Fruit fly (Drosophila melanogaster): ENCODE measurements around the gene CG6650.

The CG6650 gene

dm6 chr3L:13996992-13997391 is 34.3 kb upstream of the CG6650 start, which contains the start of gene CG17361 (continued):
- TF ChIP-seq Awh (GFP tag; IDR thresholded peaks at IDR 0.05) (no peak), CG8924 (tag; optimal IDR thresholded peaks at IDR 0.05) (peak; percentile 23), kay (GFP tag; optimal IDR thresholded peaks at IDR 0.05) (no peak), E2f1 (GFP tag; IDR thresholded peaks at IDR 0.05) (no peak), CG9797 (GFP tag; optimal IDR thresholded peaks at IDR 0.05) (peak; percentile 44), stwl (tag; optimal IDR thresholded peaks at IDR 0.05) (peak; percentile 43), Dp (GFP tag; optimal IDR thresholded peaks at IDR 0.05) (peak; percentile 23), otp (GFP tag; IDR thresholded peaks at IDR 0.05) (no peak), dpn (GFP tag; optimal IDR thresholded peaks at IDR 0.05) (no peak), CG11504 (tag; optimal IDR thresholded peaks at IDR 0.05) (peak; percentile 26), CrebB (tag; optimal IDR thresholded peaks at IDR 0.05) (no peak), tx (GFP tag; optimal IDR thresholded peaks at IDR 0.05) (no peak), CG2202 (tag; optimal IDR thresholded peaks at IDR 0.05) (no peak), nau (GFP tag; optimal IDR thresholded peaks at IDR 0.05) (no peak), MBD-R2 (GFP tag; IDR thresholded peaks at IDR 0.05) (peak; percentile 77), prd (optimal IDR thresholded peaks at IDR 0.05) (no peak), prd (GFP tag; IDR thresholded peaks at IDR 0.05) (no peak), CG13123 (GFP tag; optimal IDR thresholded peaks at IDR 0.05) (no peak), Lhr (GFP tag; optimal IDR thresholded peaks at IDR 0.05) (no peak), Xbp1 (GFP tag; optimal IDR thresholded peaks at IDR 0.05) (no peak), Ssrp (tag; optimal IDR thresholded peaks at IDR 0.05) (no peak), CG18599 (GFP tag; optimal IDR thresholded peaks at IDR 0.05) (no peak), CG12942 (GFP tag; optimal IDR thresholded peaks at IDR 0.05) (no peak), CG18619 (GFP tag; optimal IDR thresholded peaks at IDR 0.05) (no peak), E2f2 (GFP tag; IDR thresholded peaks at IDR 0.05) (peak; percentile 64), CG5180 (GFP tag; optimal IDR thresholded peaks at IDR 0.05) (no peak), repo (GFP tag; optimal IDR thresholded peaks at IDR 0.05) (no peak), CG18262 (tag; optimal IDR thresholded peaks at IDR 0.05) (peak; percentile 18), CG7556 (GFP tag; optimal IDR thresholded peaks at IDR 0.05) (no peak), CG7963 (GFP tag; IDR thresholded peaks at IDR 0.05; ENCODE audit: partially characterized antibody) (no peak), CG17361 (GFP tag; IDR thresholded peaks at IDR 0.05) (peak; percentile 61; the same call in 2 of the 3 replicates), cad (GFP tag; optimal IDR thresholded peaks at IDR 0.05) (no peak), Hr78 (GFP tag; optimal IDR thresholded peaks at IDR 0.05) (no peak), Fer3 (tag; optimal IDR thresholded peaks at IDR 0.05) (no peak)

dm6 chr3L:13999204-13999603 is 32.0 kb upstream of the CG6650 start, which contains the start of gene CG17359:
Gene CG17359 (minus strand): TSS chr3L:13999251.
- peak; percentile 39 for TF ChIP-seq Dp (GFP tag; optimal IDR thresholded peaks at IDR 0.05)
- TF ChIP-seq ase (GFP tag; IDR thresholded peaks at IDR 0.05) = no peak
- no peak for TF ChIP-seq Six4 (GFP tag; optimal IDR thresholded peaks at IDR 0.05)
- TF ChIP-seq Spps (tag; optimal IDR thresholded peaks at IDR 0.05) = no peak
- no peak for TF ChIP-seq Blimp-1 (GFP tag; optimal IDR thresholded peaks at IDR 0.05)
- TF ChIP-seq CG9727 (GFP tag; optimal IDR thresholded peaks at IDR 0.05) = no peak
- TF ChIP-seq CG12071 (GFP tag; optimal IDR thresholded peaks at IDR 0.05) = no peak
- peak in 1 of 2 experiments; percentile 73 for TF ChIP-seq crp (GFP tag; optimal IDR thresholded peaks at IDR 0.05)
- no peak for TF ChIP-seq Ravus (GFP tag; IDR thresholded peaks at IDR 0.05)
- TF ChIP-seq wdn (GFP tag; IDR thresholded peaks at IDR 0.05) = no peak
- no peak for TF ChIP-seq Optix (GFP tag; IDR thresholded peaks at IDR 0.05)
- no peak for TF ChIP-seq trh (GFP tag; optimal IDR thresholded peaks at IDR 0.05)
- no peak for TF ChIP-seq MTF-1 (GFP tag; optimal IDR thresholded peaks at IDR 0.05; ENCODE audit: borderline replicate concordance)
- TF ChIP-seq kni (GFP tag; optimal IDR thresholded peaks at IDR 0.05) = no peak
- no peak for TF ChIP-seq Hsf (GFP tag; optimal IDR thresholded peaks at IDR 0.05)
- TF ChIP-seq kah (GFP tag; optimal IDR thresholded peaks at IDR 0.05) = no peak
- no peak for TF ChIP-seq tna (GFP tag; IDR thresholded peaks at IDR 0.05; ENCODE audit: partially characterized antibody)
- no peak for TF ChIP-seq crc (GFP tag; optimal IDR thresholded peaks at IDR 0.05)
- TF ChIP-seq az2 (GFP tag; optimal IDR thresholded peaks at IDR 0.05) = no peak
- peak; percentile 18 for TF ChIP-seq gfzf (GFP tag; optimal IDR thresholded peaks at IDR 0.05)

All from whole organism, embryonic.